Worm (Caenorhabditis elegans): ENCODE data around the gene ugt-9.
A peak's percentile ranks its signal among the peaks of the same experiment; 100 is the strongest.

The ugt-9 gene

DNA sequence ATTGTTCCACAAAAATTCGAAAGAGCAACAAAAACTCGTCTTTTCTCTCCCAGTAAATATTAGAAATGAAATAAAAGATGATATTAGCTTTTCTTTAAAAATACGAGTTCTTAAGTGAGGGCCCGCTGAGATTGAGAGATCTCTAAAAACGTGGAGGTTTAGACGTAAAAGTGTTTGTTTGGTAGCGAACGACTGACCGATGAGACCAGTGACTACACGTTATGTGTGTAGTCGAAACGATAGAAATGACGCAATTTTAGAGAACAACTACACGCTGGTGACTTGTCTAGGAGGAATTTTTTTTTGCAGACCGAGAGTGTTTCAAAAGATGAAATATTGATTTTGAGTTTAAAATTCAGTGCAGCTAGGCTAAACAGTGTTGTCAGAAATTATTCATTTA is 33.1 kb upstream of the ugt-9 start, which contains the start of gene C37H5.13:
C37H5.13 (minus strand) TSS at position 229 of the 400 bp plus-strand sequence.
- TF ChIP-seq skn-1 (tag; optimal IDR thresholded peaks at IDR 0.05): peak; percentile 4
- TF ChIP-seq pqm-1 (tag; optimal IDR thresholded peaks at IDR 0.05): peak; percentile 24
- peak; percentile 27 for TF ChIP-seq nfya-1 (tag; optimal IDR thresholded peaks at IDR 0.05; ENCODE audit: insufficient read depth)
- TF ChIP-seq hmg-11 (tag; optimal IDR thresholded peaks at IDR 0.05): peak; percentile 69
- peak; percentile 74 for TF ChIP-seq pha-4 (tag; optimal IDR thresholded peaks at IDR 0.05)
- TF ChIP-seq ceh-16 (tag; optimal IDR thresholded peaks at IDR 0.05): no peak

DNA sequence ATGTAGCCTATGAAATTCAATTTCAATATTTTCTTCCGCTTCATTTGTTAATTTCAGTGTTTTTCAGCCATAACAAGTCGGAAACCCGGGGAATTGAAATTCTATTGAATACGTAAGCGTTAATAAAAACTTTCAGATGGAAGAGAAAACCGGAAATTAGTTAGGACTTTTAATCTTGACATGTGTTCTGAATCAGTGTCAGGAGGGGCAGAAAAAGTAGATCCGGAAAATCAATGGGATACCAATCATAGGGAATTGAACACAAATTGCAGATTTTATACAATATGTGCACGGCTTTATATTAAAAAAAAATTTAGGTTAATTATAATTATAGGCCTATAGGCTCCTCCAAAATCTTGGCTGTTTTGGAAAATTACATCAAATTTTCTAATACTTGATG is 31.5 kb upstream of the ugt-9 start:
- TF ChIP-seq tbx-2 (tag; optimal IDR thresholded peaks at IDR 0.05) (no peak), nhr-43 (tag; optimal IDR thresholded peaks at IDR 0.05; ENCODE audit: poor library complexity, severe bottlenecking) (no peak), unc-62 (GFP tag; optimal IDR thresholded peaks at IDR 0.05) (no peak), ceh-28 (tag; optimal IDR thresholded peaks at IDR 0.05) (no peak), nhr-12 (tag; optimal IDR thresholded peaks at IDR 0.05) (no peak), lin-15B (tag; optimal IDR thresholded peaks at IDR 0.05) (no peak), ceh-16 (tag; optimal IDR thresholded peaks at IDR 0.05) (no peak), fos-1 (tag; optimal IDR thresholded peaks at IDR 0.05) (no peak), sea-2 (GFP tag; optimal IDR thresholded peaks at IDR 0.05) (no peak)

DNA sequence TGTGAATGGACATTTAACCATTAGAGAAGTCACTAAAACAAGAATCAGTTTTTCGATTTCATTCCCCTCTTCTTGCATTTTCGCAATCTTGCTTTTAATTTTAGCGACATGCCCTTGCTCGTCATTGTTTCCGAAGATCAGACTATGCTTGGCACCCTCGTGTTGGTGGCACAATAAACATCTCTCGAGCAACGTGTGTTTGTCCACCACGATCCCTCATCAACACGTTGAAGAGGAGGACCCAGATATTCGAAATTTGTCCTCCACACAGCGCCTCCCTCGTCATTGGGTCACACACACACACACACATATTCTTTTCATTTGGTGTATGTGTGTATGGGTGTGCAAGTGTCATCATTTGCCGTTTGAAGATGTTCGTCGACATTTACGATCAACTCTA is 30.5 kb upstream of the ugt-9 start, which contains the start of gene srd-32:
srd-32 (plus strand) TSS at position 301 of the 400 bp plus-strand sequence.
- TF ChIP-seq aly-2 (tag; optimal IDR thresholded peaks at IDR 0.05) (no peak), pha-4 (tag; optimal IDR thresholded peaks at IDR 0.05) (no peak), ztf-11 (tag; optimal IDR thresholded peaks at IDR 0.05) (no peak), nhr-12 (tag; optimal IDR thresholded peaks at IDR 0.05) (no peak), mdl-1 (tag; optimal IDR thresholded peaks at IDR 0.05) (no peak), nhr-237 (tag; optimal IDR thresholded peaks at IDR 0.05) (no peak), skn-1 (tag; optimal IDR thresholded peaks at IDR 0.05) (no peak), elt-1 (tag; optimal IDR thresholded peaks at IDR 0.05) (no peak), egl-5 (tag; optimal IDR thresholded peaks at IDR 0.05) (no peak), unc-39 (tag; optimal IDR thresholded peaks at IDR 0.05) (no peak)

- TF ChIP-seq nhr-25 (tag; optimal IDR thresholded peaks at IDR 0.05) (no peak), ceh-9 (tag; optimal IDR thresholded peaks at IDR 0.05) (no peak), daf-12 (tag; optimal IDR thresholded peaks at IDR 0.05) (no peak), elt-2 (tag; optimal IDR thresholded peaks at IDR 0.05) (no peak), lsy-12 (tag; optimal IDR thresholded peaks at IDR 0.05) (no peak), nhr-76 (tag; optimal IDR thresholded peaks at IDR 0.05) (no peak), ztf-11 (tag; optimal IDR thresholded peaks at IDR 0.05) (no peak), hmg-11 (tag; optimal IDR thresholded peaks at IDR 0.05) (no peak), nhr-12 (tag; optimal IDR thresholded peaks at IDR 0.05) (no peak), nhr-67 (tag; optimal IDR thresholded peaks at IDR 0.05) (no peak), R02D3.7 (tag; optimal IDR thresholded peaks at IDR 0.05) (no peak), sea-2 (GFP tag; optimal IDR thresholded peaks at IDR 0.05) (no peak), jun-1 (tag; optimal IDR thresholded peaks at IDR 0.05) (no peak), fkh-2 (tag; optimal IDR thresholded peaks at IDR 0.05) (no peak)
These were observed 28.3 kb upstream of the ugt-9 start for ce11 chrV:4867535-4867934.

DNA sequence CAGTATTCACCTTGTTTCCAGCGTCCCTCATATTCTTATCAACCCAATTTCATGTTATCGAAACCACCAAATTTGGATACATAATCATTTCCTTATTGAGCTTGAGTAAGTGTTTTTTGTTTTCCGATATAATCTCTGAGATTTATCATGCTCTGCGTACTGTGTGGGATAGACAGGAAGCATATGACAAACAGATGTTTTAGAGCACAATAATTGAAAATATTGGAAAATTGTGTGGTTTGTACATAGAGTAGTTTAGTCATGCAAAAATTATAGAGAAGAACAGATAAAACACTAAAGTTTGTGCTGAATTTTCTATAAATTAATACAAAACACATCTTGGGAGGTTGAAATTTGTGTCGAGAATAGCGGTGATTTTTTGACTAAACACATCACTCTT is 27.1 kb upstream of the ugt-9 start:
- no peak for TF ChIP-seq ceh-16 (tag; optimal IDR thresholded peaks at IDR 0.05)
- TF ChIP-seq ZK546.5 (tag; optimal IDR thresholded peaks at IDR 0.05): no peak
- no peak for TF ChIP-seq eor-1 (tag; optimal IDR thresholded peaks at IDR 0.05)

DNA sequence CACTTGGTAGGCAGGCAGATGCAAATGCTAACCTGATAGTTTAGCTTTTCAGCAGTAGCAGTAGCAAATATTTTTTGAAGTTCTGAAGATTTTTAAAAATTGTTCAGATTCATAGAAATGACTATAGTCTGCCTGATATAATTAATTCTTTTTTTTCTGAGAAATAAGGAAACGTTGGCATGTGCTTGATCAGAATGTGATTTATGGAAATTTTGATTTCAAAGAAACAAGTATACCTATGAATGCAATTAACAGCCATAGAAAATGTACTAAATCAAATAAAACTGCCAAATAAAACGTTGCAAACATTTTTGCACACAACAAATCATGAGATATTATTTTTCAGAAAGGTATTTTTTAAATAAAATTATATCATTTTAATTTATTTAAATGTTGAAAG is 25.2 kb upstream of the ugt-9 start:
- TF ChIP-seq mdl-1 (tag; optimal IDR thresholded peaks at IDR 0.05) (no peak), aly-2 (tag; optimal IDR thresholded peaks at IDR 0.05) (no peak), nhr-11 (tag; optimal IDR thresholded peaks at IDR 0.05) (peak; percentile 56), tbx-2 (tag; optimal IDR thresholded peaks at IDR 0.05) (no peak), ama-1 (optimal IDR thresholded peaks at IDR 0.05) (no peak)
